Fruit fly (Drosophila melanogaster) whole organism, pupa: ENCODE measurements around the gene ND-23.
A peak's percentile ranks its signal among the peaks of the same experiment; 100 is the strongest.

ENCODE experiments used
- CG10348 ChIP-seq: fragments of 200-800 bp; sonication (Bioruptor generic); IDR thresholded peaks from 2 replicates; pipeline ENCODE4 v1.3.6; 2022; ENCODE audit warnings: missing biosample characterization, missing genetic modification characterization
- CG12605 ChIP-seq: fragments of 200-800 bp; sonication (Bioruptor generic); IDR thresholded peaks from 2 replicates; pipeline ENCODE4 v1.3.6; 2022; ENCODE audit warnings: missing biosample characterization, missing genetic modification characterization
- CG13204 ChIP-seq: fragments of 200-800 bp; sonication (Bioruptor generic); optimal IDR thresholded peaks from 2 replicates; lab custom pipeline; 2018; ENCODE audit warnings: missing biosample characterization, mild to moderate bottlenecking, missing genetic modification characterization, moderate library complexity
- CG14655 ChIP-seq: fragments of 200-800 bp; sonication (Bioruptor generic); optimal IDR thresholded peaks from 3 replicates; lab custom pipeline; 2017; ENCODE audit warnings: mild to moderate bottlenecking, missing biosample characterization, missing genetic modification reagents, missing genetic modification characterization
- CG15710 ChIP-seq: fragments of 200-800 bp; sonication (Bioruptor generic); optimal IDR thresholded peaks from 2 replicates; lab custom pipeline; 2018; ENCODE audit warnings: missing biosample characterization, mild to moderate bottlenecking, missing genetic modification characterization, moderate library complexity
- CG17806 ChIP-seq: fragments of 200-800 bp; sonication (Bioruptor generic); optimal IDR thresholded peaks from 2 replicates; lab custom pipeline; 2018; ENCODE audit warnings: missing biosample characterization, mild to moderate bottlenecking, missing genetic modification characterization, moderate library complexity
- CG32121 ChIP-seq: fragments of 200-800 bp; sonication (Bioruptor generic); IDR thresholded peaks from 2 replicates; pipeline ENCODE4 v1.3.6; 2022; ENCODE audit warnings: missing biosample characterization, missing genetic modification characterization
- CG34367 ChIP-seq: fragments of 200-800 bp; sonication (Bioruptor generic); optimal IDR thresholded peaks from 2 replicates; lab custom pipeline; 2018; ENCODE audit warnings: missing biosample characterization, mild to moderate bottlenecking, missing genetic modification characterization
- CG4496 ChIP-seq: fragments of 200-800 bp; sonication (Bioruptor generic); IDR thresholded peaks from 3 replicates; pipeline ENCODE4 v1.3.6; 2022; ENCODE audit warnings: missing biosample characterization, missing genetic modification characterization
- CG8159 ChIP-seq: fragments of 200-800 bp; sonication (Bioruptor generic); optimal IDR thresholded peaks from 3 replicates; lab custom pipeline; 2018; ENCODE audit warnings: missing biosample characterization, mild to moderate bottlenecking, missing genetic modification characterization, moderate library complexity
- CG8301 ChIP-seq: fragments of 200-800 bp; sonication (Bioruptor generic); optimal IDR thresholded peaks from 2 replicates; lab custom pipeline; 2018; ENCODE audit warnings: missing biosample characterization, mild to moderate bottlenecking, missing genetic modification characterization
- CG9948 ChIP-seq: fragments of 200-800 bp; sonication (Bioruptor generic); optimal IDR thresholded peaks from 2 replicates; lab custom pipeline; 2018; ENCODE audit warnings: missing biosample characterization, mild to moderate bottlenecking, missing genetic modification characterization, moderate library complexity
- D1 ChIP-seq: fragments of 200-800 bp; sonication (Bioruptor generic); optimal IDR thresholded peaks from 2 replicates; lab custom pipeline; 2018; ENCODE audit warnings: missing biosample characterization, mild to moderate bottlenecking, missing genetic modification characterization, moderate library complexity
- EcR ChIP-seq: fragments of 200-800 bp; sonication (Bioruptor generic); optimal IDR thresholded peaks from 3 replicates; lab custom pipeline; 2019; ENCODE audit warnings: missing biosample characterization, missing genetic modification characterization, mild to moderate bottlenecking, moderate library complexity, missing genetic modification reagents
- Ets98B ChIP-seq: fragments of 200-800 bp; sonication (Bioruptor generic); IDR thresholded peaks from 2 replicates; pipeline ENCODE4 v1.3.6; 2022; ENCODE audit warnings: missing biosample characterization, missing genetic modification characterization
- Pif1A ChIP-seq: fragments of 200-800 bp; sonication (Bioruptor generic); optimal IDR thresholded peaks from 3 replicates; lab custom pipeline; 2016; ENCODE audit warnings: missing biosample characterization, missing genetic modification characterization
- Pif1B ChIP-seq: fragments of 200-800 bp; sonication (Bioruptor generic); optimal IDR thresholded peaks from 3 replicates; lab custom pipeline; 2016; ENCODE audit warnings: missing biosample characterization, missing genetic modification characterization
- Snoo ChIP-seq: fragments of 200-800 bp; sonication (Bioruptor generic); optimal IDR thresholded peaks from 3 replicates; lab custom pipeline; 2017; ENCODE audit warnings: missing biosample characterization, mild to moderate bottlenecking, missing genetic modification characterization, inconsistent platforms
- fd96Ca ChIP-seq: fragments of 200-800 bp; sonication (Bioruptor generic); IDR thresholded peaks from 3 replicates; pipeline ENCODE4 v1.3.6; 2022; ENCODE audit warnings: missing biosample characterization, missing genetic modification characterization
- gl ChIP-seq: fragments of 200-800 bp; sonication (Bioruptor generic); optimal IDR thresholded peaks from 2 replicates; lab custom pipeline; 2018; ENCODE audit warnings: missing biosample characterization, mild to moderate bottlenecking, missing genetic modification characterization
- rn ChIP-seq: fragments of 200-800 bp; sonication (Bioruptor generic); IDR thresholded peaks from 2 replicates; pipeline ENCODE4 v1.3.6; 2022; ENCODE audit warnings: missing biosample characterization, missing genetic modification characterization

The ND-23 gene

DNA sequence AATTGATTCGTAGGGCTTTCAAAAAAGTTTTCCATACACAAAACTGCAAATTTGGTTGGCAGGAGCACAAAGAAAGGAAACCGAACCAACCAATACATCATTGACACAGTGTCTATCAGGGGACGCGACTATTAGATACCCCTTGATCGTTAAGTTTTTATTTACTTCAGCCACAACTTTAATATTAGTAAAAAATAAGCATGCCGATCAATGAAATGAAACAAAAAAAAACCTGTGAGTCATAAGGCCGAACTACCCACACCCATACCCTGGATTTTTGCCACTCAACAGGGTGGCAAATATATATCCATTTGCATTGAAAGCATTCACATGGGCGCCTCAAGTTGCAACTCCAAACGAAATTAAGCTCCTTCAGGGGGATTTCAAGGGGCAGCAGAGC is 20.6 kb downstream of the ND-23 start:
- peak; percentile 38; the same call in 1 of the 2 replicates for TF ChIP-seq CG32121 (GFP tag; lab: Robert Waterston, UW)
- TF ChIP-seq D1: no peak
- peak; percentile 54; the same call in 1 of the 3 replicates for TF ChIP-seq fd96Ca
- TF ChIP-seq CG17806 (tag; lab: Kevin White, UChicago): peak; percentile 23
- no peak for TF ChIP-seq rn
- TF ChIP-seq CG15710 (tag; lab: Kevin White, UChicago): no peak
- peak; percentile 42 for TF ChIP-seq Pif1A (GFP tag; lab: Kevin White, UChicago)
- TF ChIP-seq CG34367: no peak
- no peak for TF ChIP-seq Snoo (tag; lab: Kevin White, UChicago)
- TF ChIP-seq CG4496 (GFP tag; lab: Robert Waterston, UW): peak; percentile 72; the same call in 2 of the 3 replicates
- TF ChIP-seq CG9948 (tag; lab: Kevin White, UChicago): peak; percentile 19
- peak; percentile 64 for TF ChIP-seq Ets98B (GFP tag; lab: Robert Waterston, UW)
- TF ChIP-seq CG13204 (GFP tag; lab: Kevin White, UChicago): no peak
- no peak for TF ChIP-seq CG8159 (tag; lab: Kevin White, UChicago)
- no peak for TF ChIP-seq CG14655 (GFP tag; lab: Kevin White, UChicago)
- no peak for TF ChIP-seq CG8301 (tag; lab: Kevin White, UChicago)
- peak; percentile 5 for TF ChIP-seq Pif1B
- no peak for TF ChIP-seq EcR (GFP tag; lab: Kevin White, UChicago)
- TF ChIP-seq gl (tag; lab: Kevin White, UChicago): no peak
- no peak for TF ChIP-seq CG10348 (GFP tag; lab: Robert Waterston, UW)
- no peak for TF ChIP-seq CG12605 (GFP tag; lab: Robert Waterston, UW)

DNA sequence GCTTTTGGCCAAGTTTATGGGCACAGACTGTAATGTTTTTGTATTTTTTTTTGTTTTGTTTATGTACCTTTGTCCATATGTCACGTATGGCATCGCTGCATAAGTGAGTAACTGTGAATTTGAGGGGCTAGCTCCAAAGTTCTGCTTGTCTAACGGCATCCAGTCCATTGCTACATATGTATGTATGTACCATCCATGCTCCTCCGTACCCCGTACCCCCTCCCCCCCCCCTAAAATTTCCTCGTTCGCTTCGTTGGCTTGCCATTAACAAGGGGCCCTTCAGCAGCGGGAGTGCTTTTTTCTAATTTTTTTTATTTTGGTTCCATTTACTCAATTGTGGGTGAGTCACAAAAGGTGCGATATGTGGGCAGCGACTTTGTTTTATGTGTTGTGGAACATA is 22.8 kb downstream of the ND-23 start:
- no peak for TF ChIP-seq CG8159 (tag; lab: Kevin White, UChicago)
- TF ChIP-seq gl (tag; lab: Kevin White, UChicago): no peak
- TF ChIP-seq Pif1B: no peak
- TF ChIP-seq CG17806 (tag; lab: Kevin White, UChicago): no peak
- no peak for TF ChIP-seq CG14655 (GFP tag; lab: Kevin White, UChicago)
- no peak for TF ChIP-seq Ets98B (GFP tag; lab: Robert Waterston, UW)
- no peak for TF ChIP-seq CG32121 (GFP tag; lab: Robert Waterston, UW)
- no peak for TF ChIP-seq CG8301 (tag; lab: Kevin White, UChicago)
- no peak for TF ChIP-seq rn
- no peak for TF ChIP-seq CG4496 (GFP tag; lab: Robert Waterston, UW)
- TF ChIP-seq fd96Ca: no peak
- no peak for TF ChIP-seq D1
- no peak for TF ChIP-seq Pif1A (GFP tag; lab: Kevin White, UChicago)
- no peak for TF ChIP-seq CG34367
- TF ChIP-seq CG9948 (tag; lab: Kevin White, UChicago): no peak
- TF ChIP-seq Snoo (tag; lab: Kevin White, UChicago): no peak
- TF ChIP-seq CG12605 (GFP tag; lab: Robert Waterston, UW): no peak

DNA sequence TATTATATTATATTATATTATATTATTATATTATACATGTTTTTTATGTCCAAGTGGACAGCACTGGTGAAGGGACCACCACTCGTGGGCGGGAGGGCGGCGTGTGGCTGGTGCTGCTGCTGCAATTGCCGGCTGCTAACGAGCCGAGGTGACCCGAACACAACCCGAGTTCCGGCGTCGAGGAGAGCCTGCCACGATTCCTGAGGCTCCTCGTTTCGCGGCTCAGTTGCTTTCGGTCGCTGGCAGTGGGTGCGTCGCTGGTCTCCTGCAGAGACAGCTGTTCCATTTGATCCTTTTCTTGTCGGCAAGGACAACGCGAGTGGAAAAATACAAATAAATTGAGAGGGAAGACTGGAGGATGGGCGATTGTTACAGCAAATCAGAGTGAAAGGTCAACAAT is 26.5 kb downstream of the ND-23 start:
- TF ChIP-seq Snoo (tag; lab: Kevin White, UChicago): no peak
- no peak for TF ChIP-seq CG8159 (tag; lab: Kevin White, UChicago)
- TF ChIP-seq gl (tag; lab: Kevin White, UChicago): no peak
- TF ChIP-seq CG13204 (GFP tag; lab: Kevin White, UChicago): peak; percentile 33
- no peak for TF ChIP-seq fd96Ca

dm6 chr3R:15807877-15808381 is 29.0 kb downstream of the ND-23 start:
- TF ChIP-seq Pif1B: no peak
- peak; percentile 30 for TF ChIP-seq gl (tag; lab: Kevin White, UChicago)
- no peak for TF ChIP-seq CG15710 (tag; lab: Kevin White, UChicago)
- TF ChIP-seq fd96Ca: no peak
- TF ChIP-seq rn: no peak
- TF ChIP-seq CG10348 (GFP tag; lab: Robert Waterston, UW): no peak
- no peak for TF ChIP-seq CG14655 (GFP tag; lab: Kevin White, UChicago)
- TF ChIP-seq Pif1A (GFP tag; lab: Kevin White, UChicago): no peak
- TF ChIP-seq EcR (GFP tag; lab: Kevin White, UChicago): peak; percentile 64
- TF ChIP-seq CG8301 (tag; lab: Kevin White, UChicago): no peak
- no peak for TF ChIP-seq CG34367
- TF ChIP-seq CG8159 (tag; lab: Kevin White, UChicago): no peak

dm6 chr3R:15807306-15807705 is 29.6 kb downstream of the ND-23 start:
- no peak for TF ChIP-seq CG15710 (tag; lab: Kevin White, UChicago)
- no peak for TF ChIP-seq rn
- TF ChIP-seq Snoo (tag; lab: Kevin White, UChicago): peak; percentile 15
- no peak for TF ChIP-seq CG34367
- no peak for TF ChIP-seq CG13204 (GFP tag; lab: Kevin White, UChicago)
- TF ChIP-seq Pif1A (GFP tag; lab: Kevin White, UChicago): no peak
- TF ChIP-seq Ets98B (GFP tag; lab: Robert Waterston, UW): no peak
- no peak for TF ChIP-seq CG4496 (GFP tag; lab: Robert Waterston, UW)
- TF ChIP-seq, all 21 proteins: peak for 1

DNA sequence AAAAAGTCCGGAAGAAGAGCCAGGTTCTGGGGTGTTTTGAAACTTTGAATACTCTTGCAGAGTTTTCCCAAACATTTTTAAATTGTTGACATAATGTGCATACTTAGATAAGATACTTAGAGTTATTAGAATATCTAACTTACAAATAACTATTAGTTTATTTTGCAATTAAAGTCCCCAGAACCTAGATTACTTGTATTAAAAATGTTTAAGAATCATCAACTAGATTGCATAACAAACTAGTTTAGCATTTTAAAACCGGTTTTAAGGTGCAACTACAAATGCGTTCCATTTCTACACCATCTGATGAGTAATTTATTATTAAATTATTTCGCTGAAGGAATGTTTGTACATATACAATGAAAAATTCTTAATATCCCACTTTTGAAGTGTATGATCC is 30.6 kb downstream of the ND-23 start:
- TF ChIP-seq CG9948 (tag; lab: Kevin White, UChicago) (no peak), CG8159 (tag; lab: Kevin White, UChicago) (peak; percentile 10), Pif1A (GFP tag; lab: Kevin White, UChicago) (no peak), EcR (GFP tag; lab: Kevin White, UChicago) (no peak), CG8301 (tag; lab: Kevin White, UChicago) (peak; percentile 52), D1 (no peak), Snoo (tag; lab: Kevin White, UChicago) (peak; percentile 0), Ets98B (GFP tag; lab: Robert Waterston, UW) (no peak), fd96Ca (no peak), gl (tag; lab: Kevin White, UChicago) (no peak), CG13204 (GFP tag; lab: Kevin White, UChicago) (no peak), CG14655 (GFP tag; lab: Kevin White, UChicago) (no peak), CG12605 (GFP tag; lab: Robert Waterston, UW) (no peak), CG17806 (tag; lab: Kevin White, UChicago) (no peak), CG32121 (GFP tag; lab: Robert Waterston, UW) (no peak), CG34367 (no peak)
